Worm (Caenorhabditis elegans) whole organism, L1 larva: Measurements from ENCODE around the gene fipr-4.

Experiments
- ceh-8 ChIP-seq: fragments of 200-800 bp; sonication (Bioruptor generic); optimal IDR thresholded peaks from 2 replicates; lab custom pipeline; 2018; ENCODE audit warnings: mild to moderate bottlenecking, missing genetic modification characterization, moderate library complexity, missing compliant biosample characterization
- ces-1 ChIP-seq: fragments of 150-350 bp; optimal IDR thresholded peaks from 2 replicates; lab custom pipeline; 2014; ENCODE audit warnings: missing biosample characterization, missing genetic modification reagents, missing genetic modification characterization
- egl-27 ChIP-seq, 2 experiments: fragments of 150-350 bp in 1 of 2; sonication (generic microtip); optimal IDR thresholded peaks; 3 replicates each; lab custom pipeline; 2017 to 2018; ENCODE audit warnings: missing biosample characterization in 2 of 2, missing genetic modification characterization in 2 of 2, missing genetic modification reagents in 2 of 2
- elt-3 ChIP-seq, 6 experiments: fragments of 150-350 bp in 1 of 6; sonication (generic microtip); optimal IDR thresholded peaks; 2 replicates each; lab custom pipeline; 2017 to 2018; ENCODE audit warnings: missing biosample characterization in 6 of 6, missing genetic modification characterization in 6 of 6, inconsistent platforms in 1 of 6
- fkh-10 ChIP-seq: sonication (generic microtip); optimal IDR thresholded peaks from 2 replicates; lab custom pipeline; 2017; ENCODE audit warnings: missing biosample characterization, missing genetic modification reagents, missing genetic modification characterization
- lin-13 ChIP-seq: fragments of 150-350 bp; optimal IDR thresholded peaks from 2 replicates; lab custom pipeline; 2014; ENCODE audit warnings: missing biosample characterization, missing genetic modification reagents, missing genetic modification characterization
- lin-35 ChIP-seq, 2 experiments: fragments of 150-350 bp; optimal IDR thresholded peaks; 2 replicates each; lab custom pipeline; 2014; ENCODE audit warnings: missing biosample characterization in 2 of 2, missing genetic modification characterization in 2 of 2, missing genetic modification reagents in 2 of 2
- pqm-1 ChIP-seq: sonication (generic microtip); optimal IDR thresholded peaks from 3 replicates; lab custom pipeline; 2017; ENCODE audit warnings: missing biosample characterization, missing genetic modification characterization
- sptf-1 ChIP-seq: fragments of 150-350 bp; optimal IDR thresholded peaks from 2 replicates; lab custom pipeline; 2014; ENCODE audit warnings: missing biosample characterization, missing genetic modification characterization

DNA sequence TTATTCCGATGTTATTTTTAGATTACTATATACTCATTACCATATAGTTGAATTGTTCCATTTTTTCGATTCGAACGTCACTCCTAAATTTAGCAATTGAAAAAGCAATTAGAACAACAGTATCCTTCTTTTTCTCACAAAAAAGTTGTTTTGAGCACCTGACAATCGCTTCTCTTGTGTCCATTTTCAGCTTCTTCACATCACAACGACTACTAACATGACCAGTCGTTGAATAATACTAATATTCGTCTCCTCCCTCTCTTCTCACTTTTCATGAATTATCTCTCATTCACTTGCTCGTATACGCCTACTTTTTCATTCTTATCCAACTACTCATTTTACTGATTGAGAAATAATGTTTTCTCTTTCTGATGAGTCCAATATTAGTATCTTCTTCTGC lies 11.5 kb downstream of the fipr-4 start, which contains the start of gene ZK856.14:
- TF ChIP-seq elt-3 (tag; optimal IDR thresholded peaks at IDR 0.05; lab: Kevin White, UChicago) = no peak
- no peak for TF ChIP-seq pqm-1 (tag; lab: Kevin White, UChicago)
- no peak for TF ChIP-seq ces-1
- TF ChIP-seq fkh-10 = no peak
- TF ChIP-seq lin-13 = no peak
- no peak for TF ChIP-seq ceh-8
- TF ChIP-seq lin-35 (GFP tag; optimal IDR thresholded peaks at IDR 0.05; lab: Kevin White, UChicago) = no peak
- TF ChIP-seq sptf-1 (tag; lab: Kevin White, UChicago) = no peak
- TF ChIP-seq egl-27 (tag; optimal IDR thresholded peaks at IDR 0.05; lab: Kevin White, UChicago) = no peak
